Worm (Caenorhabditis elegans) whole organism, early embryonic: ENCODE data around the gene Y54G2A.48.

Experiments used
- ama-1 ChIP-seq: fragments of 150-350 bp; optimal IDR thresholded peaks from 2 replicates; lab custom pipeline; 2014
- ceh-36 ChIP-seq: sonication (generic microtip); optimal IDR thresholded peaks from 2 replicates; lab custom pipeline; 2016; ENCODE audit warnings: missing genetic modification characterization, inconsistent platforms, missing compliant biosample characterization
- ets-7 ChIP-seq: sonication (generic microtip); optimal IDR thresholded peaks from 2 replicates; lab custom pipeline; 2016; ENCODE audit warnings: missing genotype, missing genetic modification characterization, missing compliant biosample characterization
- pes-1 ChIP-seq: fragments of 200-800 bp; sonication (Bioruptor generic); IDR thresholded peaks from 2 replicates; pipeline ENCODE4 v1.3.6; 2022; ENCODE audit warnings: missing genetic modification reagents, missing genetic modification characterization, missing compliant biosample characterization
- sea-1 ChIP-seq: fragments of 200-800 bp; sonication (Bioruptor generic); conservative IDR thresholded peaks from 2 replicates; pipeline ENCODE4 v1.3.6; 2022; ENCODE audit warnings: missing genetic modification characterization, missing compliant biosample characterization
- tra-4 ChIP-seq: sonication (generic microtip); optimal IDR thresholded peaks from 2 replicates; lab custom pipeline; 2017; ENCODE audit warnings: missing genetic modification characterization, missing compliant biosample characterization

ce11 chrIV:2785057-2785456 is 47.4 kb downstream of the Y54G2A.48 start:
- TF ChIP-seq ama-1 (lab: Kevin White, UChicago) (no peak), sea-1 (no peak), ceh-36 (tag; lab: Kevin White, UChicago) (no peak), ets-7 (tag; lab: Kevin White, UChicago) (no peak), tra-4 (tag; lab: Kevin White, UChicago) (no peak), pes-1 (no peak)
